Fruit fly (Drosophila melanogaster): Measurements from ENCODE around the gene IscU.

Gene IscU

dm6 chr3R:8850616-8851015 is 26.6 kb upstream of the IscU start:
- TF ChIP-seq noc (tag; optimal IDR thresholded peaks at IDR 0.05): no peak

- TF ChIP-seq noc (tag; optimal IDR thresholded peaks at IDR 0.05): no peak
Observed at dm6 chr3R:8849373-8850228, 25.6 kb upstream of the IscU start.

- no peak for TF ChIP-seq noc (tag; optimal IDR thresholded peaks at IDR 0.05)
Observed at dm6 chr3R:8848190-8848589, 24.2 kb upstream of the IscU start.

- TF ChIP-seq noc (tag; optimal IDR thresholded peaks at IDR 0.05): no peak
Observed at dm6 chr3R:8847096-8847639, 23.2 kb upstream of the IscU start.

dm6 chr3R:8846154-8846648 is 22.2 kb upstream of the IscU start:
- TF ChIP-seq noc (tag; optimal IDR thresholded peaks at IDR 0.05): peak; percentile 42

dm6 chr3R:8844955-8845354 is 21.0 kb upstream of the IscU start:
- TF ChIP-seq noc (tag; optimal IDR thresholded peaks at IDR 0.05): no peak

dm6 chr3R:8843942-8844637 is 20.1 kb upstream of the IscU start:
- no peak for TF ChIP-seq noc (tag; optimal IDR thresholded peaks at IDR 0.05)

- no peak for TF ChIP-seq noc (tag; optimal IDR thresholded peaks at IDR 0.05)
Observed at dm6 chr3R:8841533-8841932, 17.6 kb upstream of the IscU start.

dm6 chr3R:8841038-8841437 is 17.1 kb upstream of the IscU start:
- no peak for TF ChIP-seq noc (tag; optimal IDR thresholded peaks at IDR 0.05)

dm6 chr3R:8822919-8823318 is 1.1 kb downstream of the IscU start:
- TF ChIP-seq noc (tag; optimal IDR thresholded peaks at IDR 0.05): no peak

- peak; percentile 52 for TF ChIP-seq noc (tag; optimal IDR thresholded peaks at IDR 0.05)
Observed at dm6 chr3R:8821623-8822022, 2.4 kb downstream of the IscU start, which contains the start of gene CG8369. Gene CG8369 (plus strand): TSS chr3R:8822008.

- TF ChIP-seq noc (tag; optimal IDR thresholded peaks at IDR 0.05): peak; percentile 57
Observed at dm6 chr3R:8820428-8820912, 3.5 kb downstream of the IscU start, which contains the start of gene aqz. Gene aqz (minus strand): TSS chr3R:8820682.

- peak; percentile 22 for TF ChIP-seq noc (tag; optimal IDR thresholded peaks at IDR 0.05)
Observed at dm6 chr3R:8819551-8820057, 4.4 kb downstream of the IscU start.

dm6 chr3R:8818239-8818638 is 5.7 kb downstream of the IscU start:
- no peak for TF ChIP-seq noc (tag; optimal IDR thresholded peaks at IDR 0.05)

dm6 chr3R:8815074-8815473 is 8.9 kb downstream of the IscU start:
- no peak for TF ChIP-seq noc (tag; optimal IDR thresholded peaks at IDR 0.05)

- peak; percentile 47 for TF ChIP-seq noc (tag; optimal IDR thresholded peaks at IDR 0.05)
Observed at dm6 chr3R:8814029-8814647, 9.8 kb downstream of the IscU start.

Measured in whole organism, larva.